Fruit fly (Drosophila melanogaster): Measurements from ENCODE around the gene CG43438.

- no peak for TF ChIP-seq HLH106 (tag; optimal IDR thresholded peaks at IDR 0.05)
- no peak for TF ChIP-seq N (GFP tag; optimal IDR thresholded peaks at IDR 0.05)
These were observed 16.4 kb upstream of the CG43438 start, which contains the start of gene CG14929 for dm6 chr2L:11519532-11519931.

All from whole organism, wandering third instar larva.